Worm (Caenorhabditis elegans): Measurements from ENCODE around the gene srj-13.

DNA sequence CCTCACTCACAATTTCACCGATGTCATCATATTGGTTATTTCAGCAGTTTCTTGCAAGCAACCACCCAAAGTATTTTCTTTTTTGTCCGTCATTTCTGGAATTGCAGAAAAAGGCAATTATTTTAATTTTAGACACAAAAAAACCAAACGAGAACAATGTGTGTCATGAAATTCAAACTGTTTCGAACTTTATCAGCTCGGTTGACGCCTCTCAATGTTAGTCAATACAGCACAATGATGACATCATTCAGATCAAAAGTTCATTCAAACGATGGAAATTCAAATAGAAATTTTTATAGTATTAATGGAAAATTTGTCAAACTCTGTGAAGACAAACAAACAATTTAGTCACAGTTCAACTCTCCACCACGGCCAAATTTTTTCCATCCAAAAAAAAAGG lies 10.5 kb upstream of the srj-13 start, which contains the start of gene fbxa-105:
- TF ChIP-seq nhr-237 (tag; optimal IDR thresholded peaks at IDR 0.05): no peak
- no peak for TF ChIP-seq grh-1 (GFP tag; IDR thresholded peaks at IDR 0.05)
- TF ChIP-seq fos-1 (tag; optimal IDR thresholded peaks at IDR 0.05): no peak
- no peak for TF ChIP-seq unc-86 (tag; optimal IDR thresholded peaks at IDR 0.05)
- TF ChIP-seq mdl-1 (tag; optimal IDR thresholded peaks at IDR 0.05): no peak
- TF ChIP-seq jun-1 (tag; optimal IDR thresholded peaks at IDR 0.05): no peak
- TF ChIP-seq mep-1 (tag; optimal IDR thresholded peaks at IDR 0.05): no peak
- no peak for TF ChIP-seq snpc-4 (tag; optimal IDR thresholded peaks at IDR 0.05)
- TF ChIP-seq ama-1 (optimal IDR thresholded peaks at IDR 0.05): no peak
- TF ChIP-seq aly-2 (tag; optimal IDR thresholded peaks at IDR 0.05): no peak
- no peak for TF ChIP-seq unc-62 (GFP tag; optimal IDR thresholded peaks at IDR 0.05)

Measured in whole organism, L1 larva.